Worm (Caenorhabditis elegans) whole organism, L4 larva: ENCODE measurements around the gene C09G9.3.
A peak's percentile ranks its signal among the peaks of the same experiment; 100 is the strongest.

Experiments used
- D1046.2 ChIP-seq: fragments of 200-800 bp; sonication (Bioruptor generic); IDR thresholded peaks from 2 replicates; pipeline ENCODE4 v1.3.6; 2022; ENCODE audit warnings: missing genetic modification characterization, missing compliant biosample characterization
- F44E2.7 ChIP-seq: fragments of 200-800 bp; sonication (Bioruptor generic); IDR thresholded peaks from 2 replicates; pipeline ENCODE4 v2.1.2; 2022; ENCODE audit warnings: missing genetic modification characterization, missing compliant biosample characterization
- R02D3.7 ChIP-seq: fragments of 150-350 bp; sonication (generic microtip); optimal IDR thresholded peaks from 3 replicates; lab custom pipeline; 2014; ENCODE audit warnings: missing biosample characterization, missing genetic modification characterization
- Y5F2A.4 ChIP-seq: fragments of 200-800 bp; sonication (Bioruptor generic); optimal IDR thresholded peaks from 2 replicates; lab custom pipeline; 2018; ENCODE audit warnings: mild to moderate bottlenecking, missing genetic modification characterization, missing compliant biosample characterization
- ZK337.2 ChIP-seq: fragments of 200-800 bp; sonication (Bioruptor generic); IDR thresholded peaks from 2 replicates; pipeline ENCODE4 v1.3.6; 2022; ENCODE audit warnings: missing genetic modification reagents, missing genetic modification characterization, missing compliant biosample characterization
- ama-1 ChIP-seq: fragments of 150-350 bp; optimal IDR thresholded peaks from 2 replicates; lab custom pipeline; 2014; ENCODE audit warnings: inconsistent platforms, mixed read lengths
- ceh-20 ChIP-seq: fragments of 200-800 bp; sonication (Bioruptor generic); IDR thresholded peaks from 2 replicates; pipeline ENCODE4 v1.3.6; 2022; ENCODE audit warnings: missing genetic modification reagents, missing genetic modification characterization, missing compliant biosample characterization
- ceh-28 ChIP-seq: fragments of 150-350 bp; optimal IDR thresholded peaks from 2 replicates; lab custom pipeline; 2014; ENCODE audit warnings: missing biosample characterization, missing genetic modification reagents, missing genetic modification characterization
- ceh-44 ChIP-seq: fragments of 200-800 bp; sonication (Bioruptor generic); IDR thresholded peaks from 2 replicates; pipeline ENCODE4 v1.3.6; 2022; ENCODE audit warnings: missing genetic modification reagents, missing genetic modification characterization, missing compliant biosample characterization
- ceh-82 ChIP-seq: sonication (generic microtip); optimal IDR thresholded peaks from 2 replicates; lab custom pipeline; 2017; ENCODE audit warnings: missing biosample characterization, missing genetic modification characterization
- cey-2 ChIP-seq: sonication (generic microtip); optimal IDR thresholded peaks from 3 replicates; lab custom pipeline; 2017; ENCODE audit warnings: missing genetic modification characterization, mild to moderate bottlenecking, missing compliant biosample characterization, antibody characterized with exemption, borderline replicate concordance; ENCODE audit not compliant: insufficient read depth
- dmd-6 ChIP-seq: fragments of 200-800 bp; sonication (Bioruptor generic); IDR thresholded peaks from 2 replicates; pipeline ENCODE4 v1.3.6; 2022; ENCODE audit warnings: missing genetic modification reagents, missing genetic modification characterization, missing compliant biosample characterization
- dve-1 ChIP-seq: sonication (generic microtip); optimal IDR thresholded peaks from 2 replicates; lab custom pipeline; 2017; ENCODE audit warnings: antibody characterized with exemption, mild to moderate bottlenecking, missing genetic modification characterization, missing compliant biosample characterization; ENCODE audit not compliant: insufficient read depth
- fkh-10 ChIP-seq: fragments of 150-350 bp; optimal IDR thresholded peaks from 2 replicates; lab custom pipeline; 2014; ENCODE audit warnings: missing biosample characterization, missing genetic modification reagents, missing genetic modification characterization
- gei-8 ChIP-seq: fragments of 200-800 bp; sonication (Bioruptor generic); optimal IDR thresholded peaks from 2 replicates; lab custom pipeline; 2018; ENCODE audit warnings: mild to moderate bottlenecking, missing genetic modification characterization, missing compliant biosample characterization
- hif-1 ChIP-seq, 2 experiments: sonication (generic microtip); optimal IDR thresholded peaks; 2 replicates each; lab custom pipeline; 2016 to 2017; ENCODE audit warnings: missing compliant biosample characterization in 2 of 2, missing genetic modification characterization in 2 of 2, missing genetic modification reagents in 2 of 2, missing genotype in 2 of 2, mild to moderate bottlenecking in 1 of 2
- hmg-1.1 ChIP-seq: fragments of 200-800 bp; sonication (Bioruptor generic); IDR thresholded peaks from 2 replicates; pipeline ENCODE4 v1.3.6; 2022; ENCODE audit warnings: missing genetic modification reagents, missing genetic modification characterization, missing compliant biosample characterization
- lim-7 ChIP-seq: fragments of 200-800 bp; sonication (Bioruptor generic); IDR thresholded peaks from 2 replicates; pipeline ENCODE4 v1.3.6; 2022; ENCODE audit warnings: missing genetic modification characterization, missing compliant biosample characterization
- lin-1 ChIP-seq: fragments of 200-800 bp; sonication (Bioruptor generic); IDR thresholded peaks from 2 replicates; pipeline ENCODE4 v1.3.6; 2022; ENCODE audit warnings: missing genetic modification reagents, missing genetic modification characterization, missing compliant biosample characterization
- lin-39 ChIP-seq: fragments of 150-350 bp; optimal IDR thresholded peaks from 2 replicates; lab custom pipeline; 2014; ENCODE audit warnings: missing biosample characterization, missing genetic modification reagents, missing genetic modification characterization
- lsy-2 ChIP-seq, 2 experiments: fragments of 150-350 bp in 1 of 2; sonication (generic microtip) in 1 of 2; optimal IDR thresholded peaks; 2 replicates each; lab custom pipeline; 2014 to 2017; ENCODE audit warnings: missing biosample characterization in 2 of 2, missing genetic modification characterization in 2 of 2
- mdl-1 ChIP-seq, 2 experiments: fragments of 150-350 bp in 1 of 2; sonication (generic microtip) in 1 of 2; optimal IDR thresholded peaks; 2 replicates each; lab custom pipeline; 2014 to 2017; ENCODE audit warnings: missing biosample characterization in 2 of 2, missing genetic modification characterization in 2 of 2
- mdt-29 ChIP-seq: fragments of 200-800 bp; sonication (Bioruptor generic); IDR thresholded peaks from 2 replicates; pipeline ENCODE4 v1.3.6; 2022; ENCODE audit warnings: missing genetic modification reagents, missing genetic modification characterization, missing compliant biosample characterization
- mes-2 ChIP-seq: sonication (generic microtip); optimal IDR thresholded peaks from 2 replicates; lab custom pipeline; 2016; ENCODE audit warnings: missing genotype, mild to moderate bottlenecking, missing genetic modification characterization, missing compliant biosample characterization; ENCODE audit not compliant: poor library complexity, severe bottlenecking
- mxl-3 ChIP-seq: fragments of 200-800 bp; sonication (Bioruptor generic); optimal IDR thresholded peaks from 2 replicates; lab custom pipeline; 2018; ENCODE audit warnings: mild to moderate bottlenecking, missing genetic modification characterization, missing compliant biosample characterization
- nhr-10 ChIP-seq: fragments of 150-350 bp; optimal IDR thresholded peaks from 2 replicates; lab custom pipeline; 2014; ENCODE audit warnings: missing biosample characterization, missing genetic modification characterization
- nhr-102 ChIP-seq: sonication (generic microtip); optimal IDR thresholded peaks from 2 replicates; lab custom pipeline; 2016; ENCODE audit warnings: mild to moderate bottlenecking, missing genetic modification characterization, moderate library complexity, missing compliant biosample characterization
- nhr-25 ChIP-seq: sonication (generic microtip); optimal IDR thresholded peaks from 2 replicates; lab custom pipeline; 2017; ENCODE audit warnings: missing genetic modification characterization, mild to moderate bottlenecking, missing compliant biosample characterization, antibody characterized with exemption, moderate library complexity, borderline replicate concordance; ENCODE audit not compliant: insufficient read depth
- nhr-28 ChIP-seq: fragments of 150-350 bp; optimal IDR thresholded peaks from 2 replicates; lab custom pipeline; 2014; ENCODE audit warnings: missing biosample characterization, missing genetic modification characterization
- nhr-6 ChIP-seq: fragments of 150-350 bp; optimal IDR thresholded peaks from 2 replicates; lab custom pipeline; 2014; ENCODE audit warnings: missing biosample characterization, missing genetic modification characterization
- nhr-76 ChIP-seq: fragments of 150-350 bp; optimal IDR thresholded peaks from 2 replicates; lab custom pipeline; 2014; ENCODE audit warnings: missing biosample characterization, missing genetic modification characterization
- nhr-77 ChIP-seq: fragments of 150-350 bp; optimal IDR thresholded peaks from 2 replicates; lab custom pipeline; 2014; ENCODE audit warnings: missing biosample characterization, missing genetic modification characterization
- rbr-2 ChIP-seq: sonication (generic microtip); optimal IDR thresholded peaks from 2 replicates; lab custom pipeline; 2016; ENCODE audit warnings: missing genotype, missing genetic modification characterization, missing compliant biosample characterization
- saeg-2 ChIP-seq: fragments of 200-800 bp; sonication (Bioruptor generic); IDR thresholded peaks from 2 replicates; pipeline ENCODE4 v1.3.6; 2022; ENCODE audit warnings: missing genetic modification reagents, missing genetic modification characterization, missing compliant biosample characterization
- set-16 ChIP-seq: fragments of 200-800 bp; sonication (Bioruptor generic); IDR thresholded peaks from 2 replicates; pipeline ENCODE4 v1.3.6; 2022; ENCODE audit warnings: missing genetic modification reagents, missing genetic modification characterization, missing compliant biosample characterization
- skn-1 ChIP-seq: fragments of 150-350 bp; optimal IDR thresholded peaks from 2 replicates; lab custom pipeline; 2014; ENCODE audit warnings: missing biosample characterization, missing genetic modification characterization
- snpc-1.2 ChIP-seq: fragments of 200-800 bp; sonication (Bioruptor generic); IDR thresholded peaks from 2 replicates; pipeline ENCODE4 v1.3.6; 2022; ENCODE audit warnings: missing genetic modification reagents, missing genetic modification characterization, missing compliant biosample characterization
- spr-1 ChIP-seq: sonication (generic microtip); optimal IDR thresholded peaks from 2 replicates; lab custom pipeline; 2016; ENCODE audit warnings: mild to moderate bottlenecking, missing genetic modification characterization, missing compliant biosample characterization
- spr-3 ChIP-seq: fragments of 200-800 bp; sonication (Bioruptor generic); optimal IDR thresholded peaks from 2 replicates; lab custom pipeline; 2018; ENCODE audit warnings: mild to moderate bottlenecking, missing genetic modification characterization, missing compliant biosample characterization
- tag-97 ChIP-seq: fragments of 200-800 bp; sonication (Bioruptor generic); IDR thresholded peaks from 2 replicates; pipeline ENCODE4 v1.3.6; 2022; ENCODE audit warnings: missing genetic modification characterization, missing compliant biosample characterization
- unc-130 ChIP-seq: sonication (generic microtip); optimal IDR thresholded peaks from 2 replicates; lab custom pipeline; 2016; ENCODE audit warnings: missing genetic modification reagents, missing genetic modification characterization, missing compliant biosample characterization
- unc-39 ChIP-seq: sonication (generic microtip); optimal IDR thresholded peaks from 2 replicates; lab custom pipeline; 2017; ENCODE audit warnings: missing biosample characterization, missing genetic modification characterization
- unc-62 ChIP-seq, 3 experiments: fragments of 150-350 bp in 1 of 3; sonication (generic microtip); optimal IDR thresholded peaks in 2 of 3; peaks in 1 of 3; 1 replicate in 1 of 3; 2 replicates in 2 of 3; lab custom pipeline; 2014 to 2017; ENCODE audit warnings: missing biosample characterization in 3 of 3, missing genetic modification characterization in 3 of 3, missing genetic modification reagents in 3 of 3, missing genotype in 1 of 3
- vab-7 ChIP-seq: fragments of 200-800 bp; sonication (Bioruptor generic); IDR thresholded peaks from 2 replicates; pipeline ENCODE4 v1.3.6; 2022; ENCODE audit warnings: missing genetic modification reagents, missing genetic modification characterization, missing compliant biosample characterization
- zag-1 ChIP-seq: fragments of 150-350 bp; optimal IDR thresholded peaks from 2 replicates; lab custom pipeline; 2014; ENCODE audit warnings: missing biosample characterization, missing genetic modification characterization
- zfp-2 ChIP-seq: sonication (generic microtip); optimal IDR thresholded peaks from 2 replicates; lab custom pipeline; 2016; ENCODE audit warnings: mild to moderate bottlenecking, missing genetic modification characterization, missing compliant biosample characterization
- zip-11 ChIP-seq: fragments of 200-800 bp; sonication (Bioruptor generic); IDR thresholded peaks from 2 replicates; pipeline ENCODE4 v1.3.6; 2022; ENCODE audit warnings: missing genetic modification characterization, missing compliant biosample characterization
- zip-2 ChIP-seq: fragments of 150-350 bp; optimal IDR thresholded peaks from 2 replicates; lab custom pipeline; 2014; ENCODE audit warnings: missing biosample characterization, missing genetic modification characterization
- ztf-7 ChIP-seq: fragments of 150-350 bp; optimal IDR thresholded peaks from 2 replicates; lab custom pipeline; 2014; ENCODE audit warnings: missing biosample characterization, missing genetic modification characterization

The C09G9.3 gene

DNA sequence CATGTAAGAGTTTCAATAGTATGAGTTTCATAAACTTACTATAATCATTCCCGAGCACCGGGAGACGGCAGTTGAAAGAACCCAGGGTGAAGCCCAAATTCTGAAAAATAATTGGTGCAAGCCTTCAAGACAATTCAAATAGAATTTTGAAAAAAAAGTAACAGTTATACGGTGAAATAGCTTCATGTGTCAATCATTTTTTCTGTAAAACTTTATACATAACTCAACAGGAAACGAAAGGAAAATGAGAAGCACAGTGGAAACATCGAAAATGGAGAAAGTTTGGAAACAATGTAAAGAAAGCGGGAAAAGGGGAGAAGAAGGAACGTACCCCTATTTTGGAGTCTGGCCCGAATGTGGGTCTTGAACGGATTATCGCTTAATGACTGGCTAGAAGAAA lies at the start of gene C09G9.3:
C09G9.3 (minus strand) TSS at position 101 of the 400 bp plus-strand sequence.
- TF ChIP-seq unc-130 (no peak), hif-1 (tag; optimal IDR thresholded peaks at IDR 0.05; lab: Kevin White, UChicago) (no peak), dve-1 (tag; lab: Kevin White, UChicago) (no peak), nhr-28 (tag; lab: Kevin White, UChicago) (no peak), dmd-6 (no peak), ceh-82 (no peak), zip-2 (tag; lab: Kevin White, UChicago) (no peak)

ce11 chrIV:8921956-8922355 lies 49.1 kb upstream of the C09G9.3 start, which contains the start of gene D1046.16:
Gene D1046.16 (plus strand): TSS chrIV:8922150.
- TF ChIP-seq mxl-3 (GFP tag; lab: Kevin White, UChicago), result peak; percentile 53
- no peak for TF ChIP-seq lsy-2 (tag; optimal IDR thresholded peaks at IDR 0.05; lab: Kevin White, UChicago)
- no peak for TF ChIP-seq unc-130
- peak; percentile 41; the same call in 1 of the 2 replicates for TF ChIP-seq mdt-29 (GFP tag; lab: Robert Waterston, UW)
- TF ChIP-seq lin-1 (GFP tag; lab: Robert Waterston, UW), result no peak
- no peak for TF ChIP-seq zfp-2 (tag; lab: Kevin White, UChicago)
- no peak for TF ChIP-seq ama-1
- TF ChIP-seq nhr-6, result no peak
- no peak for TF ChIP-seq lim-7 (GFP tag; lab: Robert Waterston, UW)
- TF ChIP-seq nhr-76 (tag; lab: Kevin White, UChicago), result no peak
- peak in 1 of 2 experiments; percentile 46 for TF ChIP-seq mdl-1 (tag; optimal IDR thresholded peaks at IDR 0.05; lab: Kevin White, UChicago)
- TF ChIP-seq ZK337.2 (GFP tag; lab: Robert Waterston, UW), result no peak
- peak in 1 of 2 experiments; percentile 15 for TF ChIP-seq unc-62 (GFP tag; optimal IDR thresholded peaks at IDR 0.05 in 1 of 2; lab: Kevin White, UChicago)
- no peak for TF ChIP-seq unc-62 (tag; optimal IDR thresholded peaks at IDR 0.05; lab: Kevin White, UChicago)
- no peak for TF ChIP-seq saeg-2
- no peak for TF ChIP-seq R02D3.7 (tag; lab: Kevin White, UChicago)
- peak; percentile 19 for TF ChIP-seq dve-1 (tag; lab: Kevin White, UChicago)
- TF ChIP-seq D1046.2 (GFP tag; lab: Robert Waterston, UW), result peak; percentile 82
- TF ChIP-seq rbr-2 (tag; lab: Kevin White, UChicago), result no peak
- TF ChIP-seq zip-11 (GFP tag; lab: Robert Waterston, UW), result no peak
- TF ChIP-seq ceh-28 (tag; lab: Kevin White, UChicago), result peak; percentile 50
- TF ChIP-seq gei-8 (GFP tag; lab: Kevin White, UChicago), result no peak
- no peak for TF ChIP-seq fkh-10 (GFP tag; lab: Kevin White, UChicago)
- no peak for TF ChIP-seq spr-1 (tag; lab: Kevin White, UChicago)
- TF ChIP-seq vab-7, result no peak
- TF ChIP-seq nhr-10, result no peak
- no peak for TF ChIP-seq nhr-102 (tag; lab: Kevin White, UChicago)
- TF ChIP-seq snpc-1.2, result no peak
- no peak for TF ChIP-seq tag-97 (GFP tag; lab: Robert Waterston, UW)
- TF ChIP-seq unc-39 (tag; lab: Kevin White, UChicago), result no peak
- TF ChIP-seq skn-1 (tag; lab: Kevin White, UChicago), result no peak
- peak; percentile 2 for TF ChIP-seq nhr-77 (tag; lab: Kevin White, UChicago)
- TF ChIP-seq lin-39 (tag; lab: Kevin White, UChicago), result no peak
- TF ChIP-seq spr-3, result no peak
- no peak for TF ChIP-seq ceh-20 (GFP tag; lab: Robert Waterston, UW)
- TF ChIP-seq nhr-25 (tag; lab: Kevin White, UChicago), result peak; percentile 41
- no peak for TF ChIP-seq zag-1
- peak; percentile 58 for TF ChIP-seq nhr-28 (tag; lab: Kevin White, UChicago)
- TF ChIP-seq F44E2.7 (GFP tag; lab: Robert Waterston, UW), result no peak
- TF ChIP-seq ztf-7 (tag; lab: Kevin White, UChicago), result no peak
- TF ChIP-seq cey-2 (tag; lab: Kevin White, UChicago), result no peak
- no peak for TF ChIP-seq dmd-6
- no peak for TF ChIP-seq ceh-44 (GFP tag; lab: Robert Waterston, UW)
- TF ChIP-seq hmg-1.1, result 0 out of 2 replicates have a peak, but pooled peaks have one; percentile 43
- TF ChIP-seq mes-2 (tag; lab: Kevin White, UChicago), result peak; percentile 56
- no peak for TF ChIP-seq set-16 (GFP tag; lab: Robert Waterston, UW)
- TF ChIP-seq Y5F2A.4 (GFP tag; lab: Kevin White, UChicago), result no peak
